Worm (Caenorhabditis elegans) whole organism, late embryonic: ENCODE results near the gene ech-1.1.
A peak's percentile ranks its signal among the peaks of the same experiment; 100 is the strongest.

Experiments
- C08G9.2 ChIP-seq: sonication (generic microtip); optimal IDR thresholded peaks from 2 replicates; lab custom pipeline; 2016; ENCODE audit warnings: mild to moderate bottlenecking, missing genetic modification characterization, moderate library complexity, missing compliant biosample characterization
- K09A11.1 ChIP-seq: sonication (generic microtip); optimal IDR thresholded peaks from 2 replicates; lab custom pipeline; 2017; ENCODE audit warnings: antibody characterized with exemption, mild to moderate bottlenecking, missing genetic modification characterization, missing compliant biosample characterization; ENCODE audit not compliant: insufficient read depth
- Y22D7AL.16 ChIP-seq: sonication (generic microtip); optimal IDR thresholded peaks from 2 replicates; lab custom pipeline; 2016; ENCODE audit warnings: missing genetic modification characterization, missing compliant biosample characterization
- ahr-1 ChIP-seq: sonication (generic microtip); optimal IDR thresholded peaks from 2 replicates; lab custom pipeline; 2016; ENCODE audit warnings: missing genetic modification characterization, missing compliant biosample characterization
- ceh-19 ChIP-seq: fragments of 200-800 bp; sonication (Bioruptor generic); optimal IDR thresholded peaks from 2 replicates; lab custom pipeline; 2018; ENCODE audit warnings: mild to moderate bottlenecking, missing genetic modification characterization, missing compliant biosample characterization
- ceh-2 ChIP-seq: sonication (generic microtip); optimal IDR thresholded peaks from 2 replicates; lab custom pipeline; 2016; ENCODE audit warnings: missing genotype, missing genetic modification characterization, missing compliant biosample characterization
- ceh-24 ChIP-seq: sonication (generic microtip); optimal IDR thresholded peaks from 2 replicates; lab custom pipeline; 2016; ENCODE audit warnings: mild to moderate bottlenecking, missing genetic modification characterization, missing compliant biosample characterization
- ceh-30 ChIP-seq: fragments of 150-350 bp; optimal IDR thresholded peaks from 2 replicates; lab custom pipeline; 2014; ENCODE audit warnings: missing biosample characterization, missing genetic modification characterization
- ceh-31 ChIP-seq: sonication (generic microtip); optimal IDR thresholded peaks from 2 replicates; lab custom pipeline; 2016; ENCODE audit warnings: missing genetic modification characterization, missing compliant biosample characterization
- ceh-45 ChIP-seq: fragments of 200-800 bp; sonication (Bioruptor generic); IDR thresholded peaks from 2 replicates; pipeline ENCODE4 v1.3.6; 2022; ENCODE audit warnings: missing genetic modification reagents, missing genetic modification characterization, missing compliant biosample characterization
- ceh-48 ChIP-seq: sonication (generic microtip); optimal IDR thresholded peaks from 2 replicates; lab custom pipeline; 2016; ENCODE audit warnings: missing genetic modification characterization, inconsistent platforms, missing compliant biosample characterization
- ceh-9 ChIP-seq: sonication (generic microtip); optimal IDR thresholded peaks from 2 replicates; lab custom pipeline; 2016; ENCODE audit warnings: mild to moderate bottlenecking, missing genetic modification characterization, inconsistent platforms, missing compliant biosample characterization
- che-1 ChIP-seq: sonication (generic microtip); optimal IDR thresholded peaks from 2 replicates; lab custom pipeline; 2016; ENCODE audit warnings: mild to moderate bottlenecking, missing genetic modification characterization, missing compliant biosample characterization
- elt-2 ChIP-seq: sonication (generic microtip); optimal IDR thresholded peaks from 2 replicates; lab custom pipeline; 2016; ENCODE audit warnings: missing genetic modification reagents, missing genetic modification characterization, missing compliant biosample characterization
- eyg-1 ChIP-seq: sonication (generic microtip); optimal IDR thresholded peaks from 2 replicates; lab custom pipeline; 2016; ENCODE audit warnings: missing genotype, missing genetic modification characterization, missing compliant biosample characterization
- fkh-6 ChIP-seq: sonication (generic microtip); optimal IDR thresholded peaks from 2 replicates; lab custom pipeline; 2016; ENCODE audit warnings: missing genetic modification characterization, missing compliant biosample characterization
- hlh-15 ChIP-seq: sonication (generic microtip); optimal IDR thresholded peaks from 2 replicates; lab custom pipeline; 2016; ENCODE audit warnings: missing genetic modification characterization, missing compliant biosample characterization
- hlh-30 ChIP-seq: sonication (generic microtip); optimal IDR thresholded peaks from 2 replicates; lab custom pipeline; 2017; ENCODE audit warnings: antibody characterized with exemption, missing genetic modification characterization, missing compliant biosample characterization; ENCODE audit not compliant: insufficient read depth
- hlh-8 ChIP-seq: sonication (generic microtip); optimal IDR thresholded peaks from 2 replicates; lab custom pipeline; 2016; ENCODE audit warnings: missing genotype, missing genetic modification characterization, missing compliant biosample characterization
- lin-11 ChIP-seq: fragments of 200-800 bp; sonication (Bioruptor generic); optimal IDR thresholded peaks from 2 replicates; lab custom pipeline; 2018; ENCODE audit warnings: mild to moderate bottlenecking, missing genetic modification characterization, missing compliant biosample characterization
- madf-2 ChIP-seq: sonication (generic microtip); optimal IDR thresholded peaks from 2 replicates; lab custom pipeline; 2017; ENCODE audit warnings: missing genetic modification characterization, missing compliant biosample characterization
- mec-3 ChIP-seq: sonication (generic microtip); optimal IDR thresholded peaks from 2 replicates; lab custom pipeline; 2016; ENCODE audit warnings: borderline replicate concordance, missing genetic modification characterization, missing compliant biosample characterization
- nfya-1 ChIP-seq: sonication (generic microtip); optimal IDR thresholded peaks from 2 replicates; lab custom pipeline; 2017; ENCODE audit warnings: missing genetic modification characterization, mild to moderate bottlenecking, missing compliant biosample characterization, antibody characterized with exemption, moderate library complexity
- odd-2 ChIP-seq: sonication (generic microtip); optimal IDR thresholded peaks from 2 replicates; lab custom pipeline; 2017; ENCODE audit warnings: antibody characterized with exemption, mild to moderate bottlenecking, missing genetic modification characterization, missing compliant biosample characterization
- pax-1 ChIP-seq: fragments of 150-350 bp; optimal IDR thresholded peaks from 2 replicates; lab custom pipeline; 2014; ENCODE audit warnings: missing biosample characterization, missing genetic modification characterization
- pqm-1 ChIP-seq: sonication (generic microtip); optimal IDR thresholded peaks from 2 replicates; lab custom pipeline; 2016; ENCODE audit warnings: missing genetic modification characterization, missing compliant biosample characterization
- pros-1 ChIP-seq: fragments of 150-350 bp; optimal IDR thresholded peaks from 2 replicates; lab custom pipeline; 2014; ENCODE audit warnings: missing biosample characterization, missing genetic modification reagents, missing genetic modification characterization
- ref-2 ChIP-seq: sonication (generic microtip); optimal IDR thresholded peaks from 2 replicates; lab custom pipeline; 2016; ENCODE audit warnings: missing genetic modification characterization, missing compliant biosample characterization
- rnt-1 ChIP-seq: sonication (generic microtip); optimal IDR thresholded peaks from 2 replicates; lab custom pipeline; 2016; ENCODE audit warnings: missing genetic modification characterization, missing compliant biosample characterization
- sox-2 ChIP-seq: fragments of 200-800 bp; sonication (Bioruptor generic); IDR thresholded peaks from 2 replicates; pipeline ENCODE4 v1.3.6; 2022; ENCODE audit warnings: missing genetic modification reagents, missing genetic modification characterization, missing compliant biosample characterization
- tbx-2 ChIP-seq: sonication (generic microtip); optimal IDR thresholded peaks from 2 replicates; lab custom pipeline; 2016; ENCODE audit warnings: missing genetic modification characterization, missing compliant biosample characterization
- tbx-7 ChIP-seq: sonication (generic microtip); optimal IDR thresholded peaks from 2 replicates; lab custom pipeline; 2016; ENCODE audit warnings: missing genotype, missing genetic modification characterization, missing compliant biosample characterization
- ttx-3 ChIP-seq: sonication (generic microtip); optimal IDR thresholded peaks from 2 replicates; lab custom pipeline; 2016; ENCODE audit warnings: missing genetic modification reagents, missing genetic modification characterization, missing compliant biosample characterization
- unc-3 ChIP-seq, 2 experiments: fragments of 200-800 bp in 1 of 2; sonication (Bioruptor generic) in 1 of 2; sonication (generic microtip) in 1 of 2; conservative IDR thresholded peaks in 1 of 2; optimal IDR thresholded peaks in 1 of 2; 2 replicates each; pipeline versions ENCODE4 v1.3.6 to Lab custom; 2016 to 2022; ENCODE audit warnings: missing compliant biosample characterization in 2 of 2, missing genetic modification characterization in 2 of 2, missing genetic modification reagents in 1 of 2
- unc-55 ChIP-seq: sonication (generic microtip); optimal IDR thresholded peaks from 2 replicates; lab custom pipeline; 2017; ENCODE audit warnings: missing biosample characterization, missing genetic modification reagents, missing genetic modification characterization
- unc-86 ChIP-seq: sonication (generic microtip); optimal IDR thresholded peaks from 2 replicates; lab custom pipeline; 2016; ENCODE audit warnings: missing genetic modification characterization, missing compliant biosample characterization

The ech-1.1 gene

DNA sequence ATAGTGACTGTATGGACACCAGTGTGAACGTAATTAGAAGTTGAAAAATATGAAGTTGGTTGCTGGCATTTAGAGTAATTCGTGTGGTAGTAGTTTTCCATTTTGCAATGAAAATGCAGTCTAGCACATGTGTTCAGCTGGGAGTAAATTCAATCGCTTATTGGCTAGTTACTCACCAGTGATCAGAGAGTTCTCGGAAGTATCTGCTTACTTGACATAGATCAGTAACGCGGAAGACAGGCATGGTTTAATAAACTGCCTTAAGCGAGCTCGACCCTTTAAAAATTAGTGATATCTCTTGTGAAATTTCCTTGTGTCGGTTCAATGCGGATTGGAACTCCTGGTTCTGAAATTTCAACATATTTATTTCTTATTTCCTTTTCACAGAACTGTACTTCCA is 14.9 kb upstream of the ech-1.1 start, which contains the start of gene srh-52:
srh-52 (minus strand) TSS at position 101 of the 400 bp plus-strand sequence.
- TF ChIP-seq ceh-30 (tag; lab: Kevin White, UChicago): no peak
- no peak for TF ChIP-seq eyg-1
- no peak for TF ChIP-seq ceh-48
- TF ChIP-seq K09A11.1 (tag; lab: Kevin White, UChicago): no peak
- no peak for TF ChIP-seq ref-2
- no peak for TF ChIP-seq unc-55 (GFP tag; lab: Kevin White, UChicago)
- TF ChIP-seq ceh-24: no peak
- TF ChIP-seq odd-2 (tag; lab: Kevin White, UChicago): no peak
- no peak for TF ChIP-seq hlh-8 (tag; lab: Kevin White, UChicago)
- TF ChIP-seq ceh-19 (GFP tag; lab: Kevin White, UChicago): no peak
- no peak for TF ChIP-seq ttx-3
- no peak for TF ChIP-seq mec-3 (tag; lab: Kevin White, UChicago)
- TF ChIP-seq fkh-6 (tag; lab: Kevin White, UChicago): no peak

DNA sequence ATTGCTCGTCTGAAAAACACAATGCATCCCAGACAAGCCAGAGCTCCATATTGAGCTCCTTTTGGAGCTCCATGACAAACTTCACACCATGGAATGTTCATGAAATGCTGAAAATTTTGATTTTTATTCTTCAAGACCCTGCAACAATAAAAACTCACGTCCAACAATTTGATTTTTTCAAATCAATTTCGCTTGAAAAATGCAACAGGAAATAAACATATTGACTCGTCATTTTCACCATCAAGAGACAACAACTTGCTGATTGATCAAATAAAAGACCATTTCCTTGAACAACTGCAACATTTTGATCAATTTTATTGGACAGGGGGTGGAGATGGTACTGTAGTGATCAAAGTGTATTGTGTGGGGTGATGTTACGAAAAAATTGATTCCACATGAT is 8.4 kb upstream of the ech-1.1 start, which contains the start of gene nhr-269:
nhr-269 (minus strand) TSS at position 101 of the 400 bp plus-strand sequence.
- TF ChIP-seq ahr-1 (tag; lab: Kevin White, UChicago) (no peak), ceh-24 (no peak), madf-2 (tag; lab: Kevin White, UChicago) (no peak), tbx-2 (tag; lab: Kevin White, UChicago) (no peak), hlh-15 (no peak), ceh-45 (GFP tag; lab: Robert Waterston, UW) (no peak), eyg-1 (no peak), unc-55 (GFP tag; lab: Kevin White, UChicago) (no peak), che-1 (tag; lab: Kevin White, UChicago) (no peak)

DNA sequence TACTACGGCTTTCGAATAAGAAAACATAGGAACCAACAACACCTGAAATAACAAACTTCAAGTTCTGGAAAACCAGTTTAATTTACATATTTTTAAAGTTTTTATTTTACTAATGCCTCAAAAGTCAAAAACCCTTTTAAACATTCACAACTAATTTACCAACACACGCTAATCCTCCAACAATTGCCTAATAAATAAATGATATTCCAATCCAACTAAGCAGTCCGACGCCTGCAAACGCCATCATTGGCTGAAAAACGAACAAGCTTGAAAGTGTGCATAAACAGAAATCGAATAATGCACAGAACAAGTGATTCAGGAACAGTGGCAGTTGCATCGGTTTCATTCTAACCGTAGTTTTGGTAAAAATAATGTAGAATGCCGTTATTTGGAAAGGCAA is 6.5 kb upstream of the ech-1.1 start:
- TF ChIP-seq ceh-2 (tag; lab: Kevin White, UChicago) (no peak), tbx-7 (tag; lab: Kevin White, UChicago) (no peak), C08G9.2 (tag; lab: Kevin White, UChicago) (no peak), lin-11 (no peak), hlh-8 (tag; lab: Kevin White, UChicago) (no peak), pqm-1 (tag; lab: Kevin White, UChicago) (no peak), rnt-1 (no peak), unc-3 (GFP tag; conservative IDR thresholded peaks at IDR 0.05; lab: Robert Waterston, UW) (no peak), unc-3 (tag; optimal IDR thresholded peaks at IDR 0.05; lab: Kevin White, UChicago) (no peak), Y22D7AL.16 (no peak), pax-1 (tag; lab: Kevin White, UChicago) (no peak), che-1 (tag; lab: Kevin White, UChicago) (no peak), fkh-6 (tag; lab: Kevin White, UChicago) (no peak), ceh-31 (tag; lab: Kevin White, UChicago) (no peak), nfya-1 (tag; lab: Kevin White, UChicago) (no peak), hlh-15 (no peak), ceh-9 (no peak), pros-1 (tag; lab: Kevin White, UChicago) (no peak)

DNA sequence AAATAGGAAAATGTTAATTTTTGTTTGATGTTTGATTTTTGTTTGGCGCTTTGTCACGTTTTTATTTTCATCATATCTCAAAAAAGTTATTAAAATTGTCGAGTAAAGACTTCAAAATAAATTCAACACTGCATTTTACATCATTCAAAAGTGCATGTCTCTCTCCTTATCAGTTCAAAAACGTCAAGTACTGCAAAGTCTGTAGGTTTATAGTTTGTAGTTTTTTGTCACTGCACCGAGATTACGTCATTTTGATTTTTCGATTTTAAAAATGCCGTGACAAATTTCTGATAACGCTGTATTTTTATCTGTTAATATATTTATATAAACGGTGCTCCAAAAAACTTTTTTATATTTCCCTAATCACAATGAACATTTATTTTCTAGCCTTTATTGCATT is 6.7 kb downstream of the ech-1.1 start, which contains the start of gene C29F3.7:
C29F3.7 (plus strand) TSS at position 254 of the 400 bp plus-strand sequence.
- TF ChIP-seq unc-86: no peak
- peak; percentile 62 for TF ChIP-seq elt-2 (tag; lab: Kevin White, UChicago)

DNA sequence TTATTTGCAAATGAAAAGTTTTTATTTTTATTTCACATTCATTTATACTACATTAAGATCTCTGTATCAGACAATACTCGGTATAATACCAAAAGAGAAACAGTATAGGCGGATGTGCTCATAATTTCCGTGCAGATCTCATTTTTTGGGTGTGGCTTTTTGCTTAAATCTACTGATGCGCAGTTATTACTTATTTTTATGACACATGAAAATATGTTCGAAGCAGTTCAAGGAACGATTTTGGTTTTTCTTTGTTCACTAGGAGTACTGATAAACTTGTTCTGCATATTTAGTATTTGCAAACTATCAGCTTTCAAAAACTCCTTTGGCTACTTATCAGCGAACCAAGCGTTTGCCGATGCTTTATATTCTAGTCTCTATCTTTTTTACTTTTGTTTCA is 8.9 kb downstream of the ech-1.1 start, which contains the start of gene srx-58:
srx-58 (plus strand) TSS at position 301 of the 400 bp plus-strand sequence.
- TF ChIP-seq hlh-30 (tag; lab: Kevin White, UChicago) (no peak), unc-3 (GFP tag; conservative IDR thresholded peaks at IDR 0.05; lab: Robert Waterston, UW) (no peak), unc-3 (tag; optimal IDR thresholded peaks at IDR 0.05; lab: Kevin White, UChicago) (no peak), sox-2 (GFP tag; lab: Robert Waterston, UW) (no peak)
